Worm (Caenorhabditis elegans) whole organism, L4 larva: ENCODE results near the gene dmd-3.

Experiments used
- ZK546.5 ChIP-seq, 2 experiments: sonication (generic microtip); optimal IDR thresholded peaks; 2 replicates each; lab custom pipeline; 2017; ENCODE audit warnings: missing biosample characterization in 2 of 2, missing genetic modification characterization in 2 of 2
- aly-2 ChIP-seq: sonication (generic microtip); optimal IDR thresholded peaks from 2 replicates; lab custom pipeline; 2018; ENCODE audit warnings: missing biosample characterization, missing genetic modification characterization
- ama-1 ChIP-seq: fragments of 150-350 bp; optimal IDR thresholded peaks from 2 replicates; lab custom pipeline; 2014; ENCODE audit warnings: inconsistent platforms, mixed read lengths
- dpl-1 ChIP-seq: fragments of 150-350 bp; optimal IDR thresholded peaks from 2 replicates; lab custom pipeline; 2014; ENCODE audit warnings: missing biosample characterization, missing genetic modification reagents, missing genetic modification characterization
- lin-15B ChIP-seq: fragments of 150-350 bp; sonication (generic microtip); optimal IDR thresholded peaks from 3 replicates; lab custom pipeline; 2014; ENCODE audit warnings: missing biosample characterization, missing genetic modification characterization
- pha-4 ChIP-seq, 2 experiments: fragments of 150-350 bp in 1 of 2; fragments of 200-800 bp in 1 of 2; sonication (Bioruptor generic) in 1 of 2; IDR thresholded peaks in 1 of 2; optimal IDR thresholded peaks in 1 of 2; 2 replicates each; pipeline versions ENCODE4 v1.3.6 to Lab custom; 2014 to 2022; ENCODE audit warnings: missing genetic modification characterization in 2 of 2, missing genetic modification reagents in 2 of 2, missing biosample characterization in 1 of 2, missing compliant biosample characterization in 1 of 2

DNA sequence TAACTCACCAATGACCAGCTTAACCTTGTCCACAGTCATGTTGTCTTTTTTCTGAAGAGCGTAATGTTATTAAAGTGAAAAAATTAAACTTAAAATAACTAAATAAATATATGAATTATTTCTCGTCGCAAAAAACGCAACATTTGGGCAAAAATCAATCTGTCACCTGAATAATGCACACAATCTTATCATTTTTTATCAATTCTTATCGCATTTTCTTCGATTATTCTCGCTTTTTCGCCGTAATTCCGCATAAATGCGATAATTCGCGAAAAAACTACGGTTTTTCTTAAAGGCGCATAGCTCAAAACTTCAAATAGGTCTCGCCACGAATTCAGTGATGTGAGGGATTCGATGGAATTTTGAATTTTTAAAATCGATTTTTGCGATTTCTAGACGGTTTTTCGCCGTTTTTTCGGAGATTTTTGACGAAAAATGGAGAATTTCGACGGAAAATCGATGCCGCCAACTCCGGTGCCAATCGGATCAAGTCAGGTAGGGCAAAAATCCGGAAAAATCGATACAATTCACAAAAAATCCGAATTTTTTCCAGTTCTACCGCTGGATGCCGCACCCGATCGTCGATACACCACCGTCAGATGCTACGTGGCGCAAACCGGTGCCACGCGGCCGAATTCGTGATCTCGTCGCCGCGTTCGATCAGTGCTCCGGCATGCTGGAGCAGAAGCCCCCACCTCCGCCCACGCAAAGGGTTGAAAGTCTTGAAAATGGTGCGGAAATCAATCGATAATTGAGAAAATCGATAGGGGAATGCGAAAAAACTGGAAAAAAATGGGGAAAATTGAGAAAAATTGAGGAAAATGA, 42.5 kb upstream of the dmd-3 start, which contains the start of the genes Y43F8C.13 and ani-3:
- TF ChIP-seq ZK546.5 (tag; optimal IDR thresholded peaks at IDR 0.05; lab: Kevin White, UChicago), result no peak
- no peak for TF ChIP-seq ama-1 (lab: Kevin White, UChicago)
- TF ChIP-seq aly-2 (tag; lab: Kevin White, UChicago), result no peak
- no peak for TF ChIP-seq pha-4 (GFP tag; IDR thresholded peaks at IDR 0.05; lab: Robert Waterston, UW)
- TF ChIP-seq pha-4 (tag; optimal IDR thresholded peaks at IDR 0.05; lab: Kevin White, UChicago), result no peak
- no peak for TF ChIP-seq lin-15B (tag; lab: Kevin White, UChicago)
- TF ChIP-seq dpl-1 (GFP tag; lab: Kevin White, UChicago), result no peak
